Fruit fly (Drosophila melanogaster) whole organism, embryonic: ENCODE data around the gene Glys.
A peak's percentile ranks its signal among the peaks of the same experiment; 100 is the strongest.

ENCODE experiments used
- Antp ChIP-seq: fragments of 200-800 bp; sonication (Bioruptor generic); optimal IDR thresholded peaks from 3 replicates; lab custom pipeline; 2016; ENCODE audit warnings: missing biosample characterization, missing genetic modification characterization
- B-H2 ChIP-seq: fragments of 200-800 bp; sonication (Bioruptor generic); optimal IDR thresholded peaks from 2 replicates; lab custom pipeline; 2018; ENCODE audit warnings: missing biosample characterization, mild to moderate bottlenecking, missing genetic modification characterization
- BtbVII ChIP-seq: fragments of 200-800 bp; sonication (Bioruptor generic); optimal IDR thresholded peaks from 3 replicates; lab custom pipeline; 2017; ENCODE audit warnings: missing biosample characterization, mild to moderate bottlenecking, missing genetic modification characterization
- Bteb2 ChIP-seq: fragments of 200-800 bp; sonication (Bioruptor generic); optimal IDR thresholded peaks from 2 replicates; lab custom pipeline; 2016; ENCODE audit warnings: missing biosample characterization, missing genetic modification characterization
- CG10366 ChIP-seq: fragments of 200-800 bp; sonication (Bioruptor generic); IDR thresholded peaks from 2 replicates; pipeline ENCODE4 v1.3.6; 2022; ENCODE audit warnings: missing biosample characterization, missing genetic modification characterization
- CG10979 ChIP-seq: fragments of 200-800 bp; sonication (Bioruptor generic); optimal IDR thresholded peaks from 2 replicates; lab custom pipeline; 2018; ENCODE audit warnings: missing biosample characterization, mild to moderate bottlenecking, missing genetic modification characterization, moderate library complexity
- CG12769 ChIP-seq: fragments of 200-800 bp; sonication (Bioruptor generic); optimal IDR thresholded peaks from 2 replicates; lab custom pipeline; 2019; ENCODE audit warnings: missing biosample characterization, mild to moderate bottlenecking, missing genetic modification characterization, moderate library complexity
- CG13424 ChIP-seq: fragments of 200-800 bp; sonication (Bioruptor generic); optimal IDR thresholded peaks from 2 replicates; lab custom pipeline; 2019; ENCODE audit warnings: missing biosample characterization, mild to moderate bottlenecking, missing genetic modification characterization, moderate library complexity
- CG13775 ChIP-seq: fragments of 200-800 bp; sonication (Bioruptor generic); optimal IDR thresholded peaks from 3 replicates; lab custom pipeline; 2017; ENCODE audit warnings: missing biosample characterization, mild to moderate bottlenecking, missing genetic modification characterization
- CG15479 ChIP-seq: fragments of 200-800 bp; sonication (Bioruptor generic); optimal IDR thresholded peaks from 3 replicates; lab custom pipeline; 2019; ENCODE audit warnings: missing biosample characterization, mild to moderate bottlenecking, missing genetic modification characterization, moderate library complexity
- CG16813 ChIP-seq: fragments of 200-800 bp; sonication (Bioruptor generic); IDR thresholded peaks from 3 replicates; pipeline ENCODE4 v1.3.6; 2022; ENCODE audit warnings: missing biosample characterization, missing genetic modification characterization; ENCODE audit not compliant: partially characterized antibody
- CG17359 ChIP-seq: fragments of 200-800 bp; sonication (Bioruptor generic); optimal IDR thresholded peaks from 3 replicates; lab custom pipeline; 2018; ENCODE audit warnings: missing biosample characterization, mild to moderate bottlenecking, missing genetic modification characterization, moderate library complexity
- CG18619 ChIP-seq: fragments of 200-800 bp; sonication (Bioruptor generic); optimal IDR thresholded peaks from 3 replicates; lab custom pipeline; 2017; ENCODE audit warnings: missing biosample characterization, mild to moderate bottlenecking, missing genetic modification characterization
- CG2120 ChIP-seq: fragments of 200-800 bp; sonication (Bioruptor generic); optimal IDR thresholded peaks from 3 replicates; lab custom pipeline; 2016; ENCODE audit warnings: missing biosample characterization, missing genetic modification characterization
- CG34224 ChIP-seq: fragments of 200-800 bp; sonication (Bioruptor generic); IDR thresholded peaks from 3 replicates; pipeline ENCODE4 v1.3.6; 2022; ENCODE audit warnings: missing biosample characterization, missing genetic modification characterization; ENCODE audit not compliant: partially characterized antibody
- CG3995 ChIP-seq: fragments of 200-800 bp; sonication (Bioruptor generic); optimal IDR thresholded peaks from 3 replicates; lab custom pipeline; 2016; ENCODE audit warnings: missing biosample characterization, missing genetic modification characterization
- CG5180 ChIP-seq: fragments of 200-800 bp; sonication (Bioruptor generic); optimal IDR thresholded peaks from 3 replicates; lab custom pipeline; 2017; ENCODE audit warnings: missing biosample characterization, missing genetic modification characterization, mild to moderate bottlenecking, moderate library complexity, missing genetic modification reagents
- CG6791 ChIP-seq: fragments of 200-800 bp; sonication (Bioruptor generic); IDR thresholded peaks from 3 replicates; pipeline ENCODE4 v1.3.6; 2022; ENCODE audit warnings: missing biosample characterization, missing genetic modification characterization; ENCODE audit not compliant: partially characterized antibody
- CG7987 ChIP-seq: fragments of 200-800 bp; sonication (Bioruptor generic); optimal IDR thresholded peaks from 2 replicates; lab custom pipeline; 2018; ENCODE audit warnings: missing biosample characterization, mild to moderate bottlenecking, missing genetic modification characterization, moderate library complexity
- CG8924 ChIP-seq: fragments of 200-800 bp; optimal IDR thresholded peaks from 3 replicates; lab custom pipeline; 2019; ENCODE audit warnings: missing biosample characterization, mild to moderate bottlenecking, missing genetic modification characterization, moderate library complexity
- CG9215 ChIP-seq: fragments of 200-800 bp; sonication (Bioruptor generic); IDR thresholded peaks from 2 replicates; pipeline ENCODE4 v1.3.6; 2022; ENCODE audit warnings: missing biosample characterization, missing genetic modification characterization
- CG9437 ChIP-seq: fragments of 200-800 bp; sonication (Bioruptor generic); optimal IDR thresholded peaks from 2 replicates; lab custom pipeline; 2018; ENCODE audit warnings: missing biosample characterization, mild to moderate bottlenecking, missing genetic modification characterization
- CkIIα-i1 ChIP-seq: fragments of 200-800 bp; sonication (Bioruptor generic); IDR thresholded peaks from 2 replicates; pipeline ENCODE4 v1.3.6; 2022; ENCODE audit warnings: missing biosample characterization, missing genetic modification characterization
- CrebB ChIP-seq: fragments of 200-800 bp; sonication (Bioruptor generic); optimal IDR thresholded peaks from 3 replicates; lab custom pipeline; 2018; ENCODE audit warnings: missing biosample characterization, mild to moderate bottlenecking, missing genetic modification characterization
- Dek ChIP-seq: fragments of 200-800 bp; sonication (Bioruptor generic); optimal IDR thresholded peaks from 3 replicates; lab custom pipeline; 2019; ENCODE audit warnings: missing biosample characterization, mild to moderate bottlenecking, missing genetic modification characterization, moderate library complexity
- Dp ChIP-seq: fragments of 200-800 bp; sonication (Bioruptor generic); optimal IDR thresholded peaks from 2 replicates; lab custom pipeline; 2018; ENCODE audit warnings: missing biosample characterization, mild to moderate bottlenecking, missing genetic modification characterization, moderate library complexity
- E2f2 ChIP-seq: fragments of 200-800 bp; sonication (Bioruptor generic); IDR thresholded peaks from 2 replicates; pipeline ENCODE4 v1.3.6; 2022; ENCODE audit warnings: missing biosample characterization, missing genetic modification characterization
- ERR ChIP-seq: fragments of 200-800 bp; sonication (Bioruptor generic); optimal IDR thresholded peaks from 2 replicates; lab custom pipeline; 2016; ENCODE audit warnings: missing biosample characterization, missing genetic modification characterization
- Elba2 ChIP-seq: fragments of 200-800 bp; sonication (Bioruptor generic); optimal IDR thresholded peaks from 3 replicates; lab custom pipeline; 2016; ENCODE audit warnings: missing biosample characterization, missing genetic modification characterization
- Fer2 ChIP-seq: fragments of 200-800 bp; sonication (Bioruptor generic); optimal IDR thresholded peaks from 2 replicates; lab custom pipeline; 2018; ENCODE audit warnings: missing biosample characterization, mild to moderate bottlenecking, missing genetic modification characterization, moderate library complexity
- Mad ChIP-seq: fragments of 200-800 bp; sonication (Bioruptor generic); optimal IDR thresholded peaks from 2 replicates; lab custom pipeline; 2016; ENCODE audit warnings: missing biosample characterization, missing genetic modification characterization
- PHDP ChIP-seq: fragments of 200-800 bp; sonication (Bioruptor generic); optimal IDR thresholded peaks from 3 replicates; lab custom pipeline; 2018; ENCODE audit warnings: missing biosample characterization, mild to moderate bottlenecking, missing genetic modification characterization, moderate library complexity
- ap ChIP-seq: fragments of 200-800 bp; sonication (Bioruptor generic); IDR thresholded peaks from 2 replicates; pipeline ENCODE4 v1.3.6; 2022; ENCODE audit warnings: missing biosample characterization, missing genetic modification characterization
- ash1 ChIP-seq: fragments of 200-800 bp; sonication (Bioruptor generic); optimal IDR thresholded peaks from 2 replicates; lab custom pipeline; 2018; ENCODE audit warnings: missing biosample characterization, mild to moderate bottlenecking, missing genetic modification characterization
- az2 ChIP-seq: fragments of 200-800 bp; sonication (Bioruptor generic); optimal IDR thresholded peaks from 3 replicates; lab custom pipeline; 2016; ENCODE audit warnings: missing biosample characterization, missing genetic modification characterization
- chinmo ChIP-seq: fragments of 200-800 bp; sonication (Bioruptor generic); IDR thresholded peaks from 4 replicates; pipeline ENCODE4 v1.3.6; 2022; ENCODE audit warnings: missing biosample characterization, missing genetic modification characterization; ENCODE audit not compliant: partially characterized antibody
- crol ChIP-seq: fragments of 200-800 bp; sonication (Bioruptor generic); IDR thresholded peaks from 2 replicates; pipeline ENCODE4 v1.3.6; 2022; ENCODE audit warnings: missing biosample characterization, missing genetic modification characterization
- dm ChIP-seq: fragments of 200-800 bp; sonication (Bioruptor generic); optimal IDR thresholded peaks from 3 replicates; lab custom pipeline; 2016; ENCODE audit warnings: missing biosample characterization, missing genetic modification characterization
- dmrt99B ChIP-seq: fragments of 200-800 bp; sonication (Bioruptor generic); optimal IDR thresholded peaks from 2 replicates; lab custom pipeline; 2018; ENCODE audit warnings: missing biosample characterization, mild to moderate bottlenecking, missing genetic modification characterization, moderate library complexity
- exex ChIP-seq: fragments of 200-800 bp; sonication (Bioruptor generic); optimal IDR thresholded peaks from 4 replicates; lab custom pipeline; 2018; ENCODE audit warnings: missing biosample characterization, mild to moderate bottlenecking, missing genetic modification characterization, moderate library complexity
- her ChIP-seq: fragments of 200-800 bp; sonication (Bioruptor generic); optimal IDR thresholded peaks from 2 replicates; lab custom pipeline; 2016; ENCODE audit warnings: missing biosample characterization, missing genetic modification characterization
- hkb ChIP-seq, 2 experiments: fragments of 200-800 bp in 1 of 2; fragments of >200 bp in 1 of 2; sonication (Bioruptor generic) in 1 of 2; IDR thresholded peaks in 1 of 2; optimal IDR thresholded peaks in 1 of 2; 2 replicates each; pipeline versions ENCODE4 v1.3.6 to Lab custom; 2017 to 2022; ENCODE audit warnings: missing biosample characterization in 1 of 2, missing genetic modification characterization in 1 of 2
- luna ChIP-seq: fragments of 200-800 bp; sonication (Bioruptor generic); optimal IDR thresholded peaks from 2 replicates; lab custom pipeline; 2016; ENCODE audit warnings: missing biosample characterization, missing genetic modification characterization
- pita ChIP-seq: fragments of 200-800 bp; sonication (Bioruptor generic); optimal IDR thresholded peaks from 2 replicates; lab custom pipeline; 2017; ENCODE audit warnings: missing biosample characterization, mild to moderate bottlenecking, missing genetic modification characterization
- salm ChIP-seq: fragments of 200-800 bp; sonication (Bioruptor generic); optimal IDR thresholded peaks from 2 replicates; lab custom pipeline; 2018; ENCODE audit warnings: missing biosample characterization, mild to moderate bottlenecking, missing genetic modification characterization
- shn ChIP-seq: fragments of 200-800 bp; sonication (Bioruptor generic); optimal IDR thresholded peaks from 3 replicates; lab custom pipeline; 2016; ENCODE audit warnings: missing biosample characterization, missing genetic modification characterization
- slou ChIP-seq: fragments of 200-800 bp; sonication (Bioruptor generic); optimal IDR thresholded peaks from 3 replicates; lab custom pipeline; 2016; ENCODE audit warnings: missing biosample characterization, missing genetic modification characterization
- stwl ChIP-seq: fragments of 200-800 bp; sonication (Bioruptor generic); optimal IDR thresholded peaks from 3 replicates; lab custom pipeline; 2018; ENCODE audit warnings: missing biosample characterization, mild to moderate bottlenecking, missing genetic modification characterization, moderate library complexity
- usp ChIP-seq: fragments of >200 bp; optimal IDR thresholded peaks from 2 replicates; lab custom pipeline; 2017; ENCODE audit warnings: missing biosample characterization, missing genetic modification characterization

Glys gene

DNA sequence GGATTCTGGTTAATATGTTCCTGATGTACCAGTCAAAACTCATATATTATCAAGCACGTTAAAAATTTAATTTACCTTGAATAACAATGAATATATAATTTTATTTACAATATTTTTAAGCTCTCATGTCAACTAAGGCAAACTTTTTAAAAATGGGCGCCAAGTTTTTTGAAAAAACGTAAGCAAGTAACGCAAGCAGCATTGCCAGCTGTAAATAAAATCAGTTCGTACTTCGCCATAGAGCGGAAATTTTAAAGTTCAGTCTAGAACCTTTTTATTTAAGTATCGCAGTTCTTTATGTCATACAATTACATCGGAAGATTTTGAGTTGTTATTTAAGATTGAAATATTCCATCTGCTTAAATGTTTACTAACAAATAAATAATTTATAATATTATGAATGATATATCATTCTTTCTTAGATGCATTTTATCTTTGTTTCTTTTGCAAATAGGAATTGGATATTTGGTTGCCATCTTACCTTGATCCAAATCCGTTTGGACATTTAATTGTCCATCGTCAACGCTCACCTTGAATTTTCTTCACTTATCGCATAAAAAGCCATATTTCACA is 627 bp upstream of the Glys start:
- no peak for TF ChIP-seq CG17359 (tag; lab: Kevin White, UChicago)
- TF ChIP-seq CG9215 (GFP tag; lab: Robert Waterston, UW): peak; percentile 95
- no peak for TF ChIP-seq Mad
- no peak for TF ChIP-seq CG13775 (GFP tag; lab: Kevin White, UChicago)
- TF ChIP-seq CrebB (tag; lab: Kevin White, UChicago): no peak
- TF ChIP-seq CG16813 (GFP tag; lab: Robert Waterston, UW): no peak
- no peak for TF ChIP-seq salm
- TF ChIP-seq dmrt99B: no peak
- no peak for TF ChIP-seq CG10366 (GFP tag; lab: Robert Waterston, UW)
- peak; percentile 80 for TF ChIP-seq Dp (GFP tag; lab: Kevin White, UChicago)
- TF ChIP-seq CG15479 (GFP tag; lab: Kevin White, UChicago): no peak
- TF ChIP-seq crol (GFP tag; lab: Robert Waterston, UW): no peak
- TF ChIP-seq exex (tag; lab: Kevin White, UChicago): no peak
- no peak for TF ChIP-seq CkIIα-i1 (GFP tag; lab: Robert Waterston, UW)
- TF ChIP-seq Dek (tag; lab: Kevin White, UChicago): no peak
- peak; percentile 99 for TF ChIP-seq CG9437 (GFP tag; lab: Kevin White, UChicago)
- TF ChIP-seq Fer2 (tag; lab: Kevin White, UChicago): no peak
- peak; percentile 4 for TF ChIP-seq stwl (tag; lab: Kevin White, UChicago)
- no peak for TF ChIP-seq PHDP (tag; lab: Kevin White, UChicago)
- no peak for TF ChIP-seq CG18619 (GFP tag; lab: Kevin White, UChicago)
- no peak for TF ChIP-seq CG13424 (tag; lab: Kevin White, UChicago)
- TF ChIP-seq BtbVII (GFP tag; lab: Kevin White, UChicago): no peak
- TF ChIP-seq usp: no peak
- no peak for TF ChIP-seq CG5180
- TF ChIP-seq CG6791 (GFP tag; lab: Robert Waterston, UW): 0 out of 3 replicates have a peak, but pooled peaks have one; percentile 3
- no peak for TF ChIP-seq az2 (GFP tag; lab: Kevin White, UChicago)
- TF ChIP-seq E2f2 (GFP tag; lab: Robert Waterston, UW): peak; percentile 98
- TF ChIP-seq hkb (optimal IDR thresholded peaks at IDR 0.05; lab: Kevin White, UChicago): no peak
- no peak for TF ChIP-seq hkb (GFP tag; IDR thresholded peaks at IDR 0.05; lab: Robert Waterston, UW)
- no peak for TF ChIP-seq pita (GFP tag; lab: Kevin White, UChicago)
- no peak for TF ChIP-seq CG34224 (GFP tag; lab: Robert Waterston, UW)
- no peak for TF ChIP-seq ash1 (GFP tag; lab: Kevin White, UChicago)
- TF ChIP-seq Elba2: no peak

DNA sequence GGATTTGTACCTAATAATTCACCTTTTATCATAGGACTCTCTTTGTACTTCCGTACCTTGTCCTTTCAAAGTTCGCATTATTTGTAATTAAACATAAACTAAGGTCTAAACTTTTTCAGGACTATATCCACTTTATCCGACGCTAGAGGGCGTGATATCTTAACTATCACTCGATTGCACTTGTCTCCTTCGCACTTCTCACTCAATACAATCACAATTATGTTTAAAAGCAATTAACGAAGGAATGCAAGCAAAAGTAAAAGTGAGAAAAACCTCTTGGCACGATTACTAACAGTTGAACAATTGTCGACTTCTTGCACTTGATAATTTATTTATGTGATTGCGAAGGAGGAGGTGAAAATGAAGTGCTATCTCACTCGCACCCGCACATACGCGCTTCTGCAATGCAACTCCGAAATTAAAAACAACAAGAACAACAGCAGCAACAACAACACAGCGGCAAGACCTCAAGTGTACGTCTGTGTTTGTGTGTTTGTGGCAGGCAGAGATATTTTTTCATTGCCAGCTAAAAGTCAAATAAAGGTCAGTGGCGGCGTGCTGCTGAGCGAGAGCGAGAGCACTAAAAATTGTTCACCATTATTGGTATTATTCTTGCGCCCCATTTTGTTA is 808 bp downstream of the Glys start:
- TF ChIP-seq chinmo (GFP tag; lab: Robert Waterston, UW) (0 out of 4 replicates have a peak, but pooled peaks have one; percentile 81), her (GFP tag; lab: Kevin White, UChicago) (no peak), CG7987 (no peak), slou (GFP tag; lab: Kevin White, UChicago) (no peak), CG10979 (tag; lab: Kevin White, UChicago) (peak; percentile 85), luna (no peak), Antp (GFP tag; lab: Kevin White, UChicago) (no peak), B-H2 (GFP tag; lab: Kevin White, UChicago) (no peak), ap (GFP tag; lab: Robert Waterston, UW) (no peak), shn (GFP tag; lab: Kevin White, UChicago) (no peak), Bteb2 (GFP tag; lab: Kevin White, UChicago) (no peak), CG8924 (tag; lab: Kevin White, UChicago) (peak; percentile 45), CG3995 (GFP tag; lab: Kevin White, UChicago) (no peak), dm (no peak), CG2120 (GFP tag; lab: Kevin White, UChicago) (no peak), ERR (GFP tag; lab: Kevin White, UChicago) (peak; percentile 99), CG12769 (tag; lab: Kevin White, UChicago) (no peak)
